Worm (Caenorhabditis elegans) whole organism, early embryonic: ENCODE measurements around the gene ZK402.1.

ENCODE experiments used
- F13C5.2 ChIP-seq: sonication (generic microtip); optimal IDR thresholded peaks from 2 replicates; lab custom pipeline; 2017; ENCODE audit warnings: mild to moderate bottlenecking, missing genetic modification characterization, inconsistent platforms, missing compliant biosample characterization
- ama-1 ChIP-seq: fragments of 150-350 bp; optimal IDR thresholded peaks from 2 replicates; lab custom pipeline; 2014
- ceh-36 ChIP-seq: sonication (generic microtip); optimal IDR thresholded peaks from 2 replicates; lab custom pipeline; 2016; ENCODE audit warnings: missing genetic modification characterization, inconsistent platforms, missing compliant biosample characterization
- flt-1 ChIP-seq: fragments of 200-800 bp; sonication (Bioruptor generic); IDR thresholded peaks from 2 replicates; pipeline ENCODE4 v1.3.6; 2022; ENCODE audit warnings: missing genetic modification characterization, missing compliant biosample characterization
- hnd-1 ChIP-seq: sonication (generic microtip); optimal IDR thresholded peaks from 2 replicates; lab custom pipeline; 2016; ENCODE audit warnings: missing genetic modification characterization, missing compliant biosample characterization
- pes-1 ChIP-seq: fragments of 200-800 bp; sonication (Bioruptor generic); IDR thresholded peaks from 2 replicates; pipeline ENCODE4 v1.3.6; 2022; ENCODE audit warnings: missing genetic modification reagents, missing genetic modification characterization, missing compliant biosample characterization
- tbx-11 ChIP-seq: fragments of 200-800 bp; sonication (Bioruptor generic); IDR thresholded peaks from 2 replicates; pipeline ENCODE4 v1.3.6; 2022; ENCODE audit warnings: missing genetic modification characterization, missing compliant biosample characterization
- tbx-37 ChIP-seq: fragments of 200-800 bp; sonication (Bioruptor generic); conservative IDR thresholded peaks from 2 replicates; pipeline ENCODE4 v1.3.6; 2022; ENCODE audit warnings: missing genetic modification reagents, missing genetic modification characterization, missing compliant biosample characterization
- tra-4 ChIP-seq: sonication (generic microtip); optimal IDR thresholded peaks from 2 replicates; lab custom pipeline; 2017; ENCODE audit warnings: missing genetic modification characterization, missing compliant biosample characterization

ce11 chrX:1367416-1367815, 36.7 kb upstream of the ZK402.1 start, which contains the start of gene dgn-2:
- TF ChIP-seq ceh-36 (tag; lab: Kevin White, UChicago) (no peak), flt-1 (GFP tag; lab: Robert Waterston, UW) (no peak), ama-1 (lab: Kevin White, UChicago) (no peak), pes-1 (GFP tag; lab: Robert Waterston, UW) (no peak), F13C5.2 (tag; lab: Kevin White, UChicago) (no peak), tra-4 (tag; lab: Kevin White, UChicago) (no peak), tbx-11 (GFP tag; lab: Robert Waterston, UW) (no peak), tbx-37 (GFP tag; lab: Robert Waterston, UW) (no peak), hnd-1 (no peak)
